Worm (Caenorhabditis elegans) whole organism, L4 larva: ENCODE data around the gene R10F2.5.
A peak's percentile ranks its signal among the peaks of the same experiment; 100 is the strongest.

Experiments
- F26F4.8 ChIP-seq: fragments of 200-800 bp; sonication (Bioruptor generic); conservative IDR thresholded peaks from 2 replicates; pipeline ENCODE4 v1.3.6; 2022; ENCODE audit warnings: missing genetic modification characterization, missing compliant biosample characterization
- F37D6.2 ChIP-seq: sonication (generic microtip); optimal IDR thresholded peaks from 2 replicates; lab custom pipeline; 2016; ENCODE audit warnings: mild to moderate bottlenecking, missing genetic modification characterization, missing compliant biosample characterization
- R02D3.7 ChIP-seq: fragments of 150-350 bp; sonication (generic microtip); optimal IDR thresholded peaks from 3 replicates; lab custom pipeline; 2014; ENCODE audit warnings: missing biosample characterization, missing genetic modification characterization
- Y48G9A.11 ChIP-seq: fragments of 200-800 bp; sonication (Bioruptor generic); IDR thresholded peaks from 2 replicates; pipeline ENCODE4 v1.3.6; 2022; ENCODE audit warnings: missing genetic modification reagents, missing genetic modification characterization, missing compliant biosample characterization
- Y5F2A.4 ChIP-seq: fragments of 200-800 bp; sonication (Bioruptor generic); optimal IDR thresholded peaks from 2 replicates; lab custom pipeline; 2018; ENCODE audit warnings: mild to moderate bottlenecking, missing genetic modification characterization, missing compliant biosample characterization
- ZK337.2 ChIP-seq: fragments of 200-800 bp; sonication (Bioruptor generic); IDR thresholded peaks from 2 replicates; pipeline ENCODE4 v1.3.6; 2022; ENCODE audit warnings: missing genetic modification reagents, missing genetic modification characterization, missing compliant biosample characterization
- ZK546.5 ChIP-seq, 2 experiments: sonication (generic microtip); optimal IDR thresholded peaks; 2 replicates each; lab custom pipeline; 2017; ENCODE audit warnings: missing biosample characterization in 2 of 2, missing genetic modification characterization in 2 of 2
- aly-2 ChIP-seq: sonication (generic microtip); optimal IDR thresholded peaks from 2 replicates; lab custom pipeline; 2018; ENCODE audit warnings: missing biosample characterization, missing genetic modification characterization
- ama-1 ChIP-seq: fragments of 150-350 bp; optimal IDR thresholded peaks from 2 replicates; lab custom pipeline; 2014; ENCODE audit warnings: inconsistent platforms, mixed read lengths
- attf-4 ChIP-seq: sonication (generic microtip); optimal IDR thresholded peaks from 3 replicates; lab custom pipeline; 2017; ENCODE audit warnings: missing biosample characterization, missing genetic modification characterization
- ceh-28 ChIP-seq: fragments of 150-350 bp; optimal IDR thresholded peaks from 2 replicates; lab custom pipeline; 2014; ENCODE audit warnings: missing biosample characterization, missing genetic modification reagents, missing genetic modification characterization
- ceh-44 ChIP-seq: fragments of 200-800 bp; sonication (Bioruptor generic); IDR thresholded peaks from 2 replicates; pipeline ENCODE4 v1.3.6; 2022; ENCODE audit warnings: missing genetic modification reagents, missing genetic modification characterization, missing compliant biosample characterization
- ceh-62 ChIP-seq: sonication (generic microtip); optimal IDR thresholded peaks from 2 replicates; lab custom pipeline; 2017; ENCODE audit warnings: missing biosample characterization, missing genetic modification characterization
- ctbp-1 ChIP-seq: fragments of 200-800 bp; sonication (Bioruptor generic); IDR thresholded peaks from 2 replicates; pipeline ENCODE4 v1.3.6; 2022; ENCODE audit warnings: missing genetic modification reagents, missing genetic modification characterization, missing compliant biosample characterization
- daf-8 ChIP-seq: fragments of 200-800 bp; sonication (Bioruptor generic); IDR thresholded peaks from 2 replicates; pipeline ENCODE4 v1.3.6; 2022; ENCODE audit warnings: missing genetic modification characterization, missing compliant biosample characterization
- dmd-6 ChIP-seq: fragments of 200-800 bp; sonication (Bioruptor generic); IDR thresholded peaks from 2 replicates; pipeline ENCODE4 v1.3.6; 2022; ENCODE audit warnings: missing genetic modification reagents, missing genetic modification characterization, missing compliant biosample characterization
- dmd-8 ChIP-seq: fragments of 200-800 bp; sonication (Bioruptor generic); IDR thresholded peaks from 2 replicates; pipeline ENCODE4 v1.3.6; 2022; ENCODE audit warnings: missing genetic modification characterization, missing compliant biosample characterization
- duxl-1 ChIP-seq: sonication (generic microtip); optimal IDR thresholded peaks from 2 replicates; lab custom pipeline; 2016; ENCODE audit warnings: mild to moderate bottlenecking, missing genetic modification characterization, moderate library complexity, missing compliant biosample characterization; ENCODE audit not compliant: poor library complexity
- dve-1 ChIP-seq: sonication (generic microtip); optimal IDR thresholded peaks from 2 replicates; lab custom pipeline; 2017; ENCODE audit warnings: antibody characterized with exemption, mild to moderate bottlenecking, missing genetic modification characterization, missing compliant biosample characterization; ENCODE audit not compliant: insufficient read depth
- egl-27 ChIP-seq: sonication (generic microtip); optimal IDR thresholded peaks from 3 replicates; lab custom pipeline; 2017; ENCODE audit warnings: missing biosample characterization, missing genetic modification reagents, missing genetic modification characterization
- egl-43 ChIP-seq: fragments of 200-800 bp; sonication (Bioruptor generic); IDR thresholded peaks from 2 replicates; pipeline ENCODE4 v1.3.6; 2022; ENCODE audit warnings: missing genetic modification reagents, missing genetic modification characterization, missing compliant biosample characterization
- fkh-10 ChIP-seq: fragments of 150-350 bp; optimal IDR thresholded peaks from 2 replicates; lab custom pipeline; 2014; ENCODE audit warnings: missing biosample characterization, missing genetic modification reagents, missing genetic modification characterization
- fos-1 ChIP-seq: fragments of 150-350 bp; optimal IDR thresholded peaks from 2 replicates; lab custom pipeline; 2014; ENCODE audit warnings: missing biosample characterization, missing genetic modification characterization
- gei-8 ChIP-seq: fragments of 200-800 bp; sonication (Bioruptor generic); optimal IDR thresholded peaks from 2 replicates; lab custom pipeline; 2018; ENCODE audit warnings: mild to moderate bottlenecking, missing genetic modification characterization, missing compliant biosample characterization
- hif-1 ChIP-seq, 2 experiments: sonication (generic microtip); optimal IDR thresholded peaks; 2 replicates each; lab custom pipeline; 2016 to 2017; ENCODE audit warnings: missing compliant biosample characterization in 2 of 2, missing genetic modification characterization in 2 of 2, missing genetic modification reagents in 2 of 2, missing genotype in 2 of 2, mild to moderate bottlenecking in 1 of 2
- hlh-11 ChIP-seq: fragments of 200-800 bp; sonication (Bioruptor generic); optimal IDR thresholded peaks from 2 replicates; lab custom pipeline; 2018; ENCODE audit warnings: mild to moderate bottlenecking, missing genetic modification characterization, missing compliant biosample characterization
- hlh-30 ChIP-seq: sonication (generic microtip); optimal IDR thresholded peaks from 2 replicates; lab custom pipeline; 2017; ENCODE audit warnings: antibody characterized with exemption, mild to moderate bottlenecking, missing genetic modification characterization, missing compliant biosample characterization; ENCODE audit not compliant: insufficient read depth
- hmg-1.1 ChIP-seq: fragments of 200-800 bp; sonication (Bioruptor generic); IDR thresholded peaks from 2 replicates; pipeline ENCODE4 v1.3.6; 2022; ENCODE audit warnings: missing genetic modification reagents, missing genetic modification characterization, missing compliant biosample characterization
- lin-13 ChIP-seq: fragments of 150-350 bp; optimal IDR thresholded peaks from 2 replicates; lab custom pipeline; 2014; ENCODE audit warnings: missing biosample characterization, missing genetic modification reagents, missing genetic modification characterization
- lin-29 ChIP-seq: fragments of 200-800 bp; sonication (Bioruptor generic); IDR thresholded peaks from 2 replicates; pipeline ENCODE4 v1.3.6; 2022; ENCODE audit warnings: missing genetic modification reagents, missing genetic modification characterization, missing compliant biosample characterization
- lin-39 ChIP-seq: fragments of 150-350 bp; optimal IDR thresholded peaks from 2 replicates; lab custom pipeline; 2014; ENCODE audit warnings: missing biosample characterization, missing genetic modification reagents, missing genetic modification characterization
- lsy-2 ChIP-seq, 2 experiments: fragments of 150-350 bp in 1 of 2; sonication (generic microtip) in 1 of 2; optimal IDR thresholded peaks; 2 replicates each; lab custom pipeline; 2014 to 2017; ENCODE audit warnings: missing biosample characterization in 2 of 2, missing genetic modification characterization in 2 of 2
- madf-5 ChIP-seq, 2 experiments: fragments of 200-800 bp; sonication (Bioruptor generic); IDR thresholded peaks; 2 replicates each; pipeline ENCODE4 v1.3.6; 2022; ENCODE audit warnings: missing compliant biosample characterization in 2 of 2, missing genetic modification characterization in 2 of 2
- mdl-1 ChIP-seq, 2 experiments: fragments of 150-350 bp in 1 of 2; sonication (generic microtip) in 1 of 2; optimal IDR thresholded peaks; 2 replicates each; lab custom pipeline; 2014 to 2017; ENCODE audit warnings: missing biosample characterization in 2 of 2, missing genetic modification characterization in 2 of 2
- mep-1 ChIP-seq: fragments of 150-350 bp; sonication (generic microtip); optimal IDR thresholded peaks from 3 replicates; lab custom pipeline; 2014; ENCODE audit warnings: missing biosample characterization, missing genetic modification characterization
- mxl-2 ChIP-seq: fragments of 200-800 bp; sonication (Bioruptor generic); conservative IDR thresholded peaks from 2 replicates; pipeline ENCODE4 v1.3.6; 2022; ENCODE audit warnings: missing genetic modification reagents, missing genetic modification characterization, missing compliant biosample characterization
- mxl-3 ChIP-seq: fragments of 200-800 bp; sonication (Bioruptor generic); optimal IDR thresholded peaks from 2 replicates; lab custom pipeline; 2018; ENCODE audit warnings: mild to moderate bottlenecking, missing genetic modification characterization, missing compliant biosample characterization
- nhr-102 ChIP-seq: sonication (generic microtip); optimal IDR thresholded peaks from 2 replicates; lab custom pipeline; 2016; ENCODE audit warnings: mild to moderate bottlenecking, missing genetic modification characterization, moderate library complexity, missing compliant biosample characterization
- nhr-11 ChIP-seq: fragments of 150-350 bp; optimal IDR thresholded peaks from 2 replicates; lab custom pipeline; 2014; ENCODE audit warnings: missing biosample characterization, missing genetic modification characterization
- nhr-111 ChIP-seq: fragments of 200-800 bp; sonication (Bioruptor generic); optimal IDR thresholded peaks from 2 replicates; lab custom pipeline; 2018; ENCODE audit warnings: mild to moderate bottlenecking, missing genetic modification characterization, missing compliant biosample characterization
- nhr-25 ChIP-seq: sonication (generic microtip); optimal IDR thresholded peaks from 2 replicates; lab custom pipeline; 2017; ENCODE audit warnings: missing genetic modification characterization, mild to moderate bottlenecking, missing compliant biosample characterization, antibody characterized with exemption, moderate library complexity, borderline replicate concordance; ENCODE audit not compliant: insufficient read depth
- nhr-28 ChIP-seq: fragments of 150-350 bp; optimal IDR thresholded peaks from 2 replicates; lab custom pipeline; 2014; ENCODE audit warnings: missing biosample characterization, missing genetic modification characterization
- nhr-77 ChIP-seq: fragments of 150-350 bp; optimal IDR thresholded peaks from 2 replicates; lab custom pipeline; 2014; ENCODE audit warnings: missing biosample characterization, missing genetic modification characterization
- php-3 ChIP-seq: fragments of 200-800 bp; sonication (Bioruptor generic); IDR thresholded peaks from 2 replicates; pipeline ENCODE4 v1.3.6; 2022; ENCODE audit warnings: missing genetic modification reagents, missing genetic modification characterization, missing compliant biosample characterization
- rbr-2 ChIP-seq: sonication (generic microtip); optimal IDR thresholded peaks from 2 replicates; lab custom pipeline; 2016; ENCODE audit warnings: missing genotype, missing genetic modification characterization, missing compliant biosample characterization
- sdz-12 ChIP-seq: fragments of 200-800 bp; sonication (Bioruptor generic); optimal IDR thresholded peaks from 2 replicates; lab custom pipeline; 2018; ENCODE audit warnings: mild to moderate bottlenecking, missing genetic modification characterization, missing compliant biosample characterization
- skn-1 ChIP-seq: fragments of 150-350 bp; optimal IDR thresholded peaks from 2 replicates; lab custom pipeline; 2014; ENCODE audit warnings: missing biosample characterization, missing genetic modification characterization
- snpc-1.2 ChIP-seq: fragments of 200-800 bp; sonication (Bioruptor generic); IDR thresholded peaks from 2 replicates; pipeline ENCODE4 v1.3.6; 2022; ENCODE audit warnings: missing genetic modification reagents, missing genetic modification characterization, missing compliant biosample characterization
- snpc-4 ChIP-seq: fragments of 150-350 bp; optimal IDR thresholded peaks from 2 replicates; lab custom pipeline; 2014; ENCODE audit warnings: missing biosample characterization, missing genetic modification characterization
- spr-3 ChIP-seq: fragments of 200-800 bp; sonication (Bioruptor generic); optimal IDR thresholded peaks from 2 replicates; lab custom pipeline; 2018; ENCODE audit warnings: mild to moderate bottlenecking, missing genetic modification characterization, missing compliant biosample characterization
- zfp-3 ChIP-seq: fragments of 200-800 bp; sonication (Bioruptor generic); conservative IDR thresholded peaks from 2 replicates; pipeline ENCODE4 v1.3.6; 2022; ENCODE audit warnings: missing genetic modification reagents, missing genetic modification characterization, missing compliant biosample characterization
- zip-2 ChIP-seq: fragments of 150-350 bp; optimal IDR thresholded peaks from 2 replicates; lab custom pipeline; 2014; ENCODE audit warnings: missing biosample characterization, missing genetic modification characterization

Gene R10F2.5

ce11 chrIII:2966462-2966861 is 41.9 kb upstream of the R10F2.5 start (continued):
- no peak for TF ChIP-seq attf-4 (tag; lab: Kevin White, UChicago)
- peak in 1 of 2 experiments; percentile 58 for TF ChIP-seq hif-1 (tag; optimal IDR thresholded peaks at IDR 0.05; lab: Kevin White, UChicago)
- peak; percentile 82 for TF ChIP-seq rbr-2 (tag; lab: Kevin White, UChicago)
- TF ChIP-seq ceh-28, result peak; percentile 31
- TF ChIP-seq dmd-6 (GFP tag; lab: Robert Waterston, UW), result peak; percentile 65; the same call in 1 of the 2 replicates
- TF ChIP-seq madf-5 (GFP tag; IDR thresholded peaks at IDR 0.05; lab: Robert Waterston, UW), result no peak
- no peak for TF ChIP-seq sdz-12 (GFP tag; lab: Kevin White, UChicago)
- TF ChIP-seq R02D3.7 (tag; lab: Kevin White, UChicago), result no peak
- TF ChIP-seq ceh-62 (tag; lab: Kevin White, UChicago), result no peak
- no peak for TF ChIP-seq lin-39 (tag; lab: Kevin White, UChicago)
- TF ChIP-seq ZK546.5 (tag; optimal IDR thresholded peaks at IDR 0.05; lab: Kevin White, UChicago), result no peak
- TF ChIP-seq Y48G9A.11, result no peak
- TF ChIP-seq php-3, result no peak
- no peak for TF ChIP-seq egl-43
- no peak for TF ChIP-seq ZK337.2 (GFP tag; lab: Robert Waterston, UW)
- TF ChIP-seq nhr-102, result no peak
- TF ChIP-seq hmg-1.1 (GFP tag; lab: Robert Waterston, UW), result peak; percentile 85
- no peak for TF ChIP-seq nhr-111 (GFP tag; lab: Kevin White, UChicago)
- TF ChIP-seq mxl-2 (GFP tag; lab: Robert Waterston, UW), result no peak
- no peak for TF ChIP-seq spr-3 (GFP tag; lab: Kevin White, UChicago)
- TF ChIP-seq skn-1 (tag; lab: Kevin White, UChicago), result no peak
- TF ChIP-seq nhr-25 (tag; lab: Kevin White, UChicago), result no peak
- no peak for TF ChIP-seq ceh-44 (GFP tag; lab: Robert Waterston, UW)
- TF ChIP-seq lin-13 (GFP tag; lab: Kevin White, UChicago), result peak; percentile 80
- TF ChIP-seq F26F4.8 (GFP tag; lab: Robert Waterston, UW), result no peak
- peak; percentile 53 for TF ChIP-seq dve-1 (tag; lab: Kevin White, UChicago)
- TF ChIP-seq nhr-77 (tag; lab: Kevin White, UChicago), result peak; percentile 20
- TF ChIP-seq snpc-1.2 (GFP tag; lab: Robert Waterston, UW), result no peak
- no peak for TF ChIP-seq fos-1 (tag; lab: Kevin White, UChicago)
- TF ChIP-seq egl-27 (tag; lab: Kevin White, UChicago), result no peak
- peak; percentile 96 for TF ChIP-seq hlh-30 (tag; lab: Kevin White, UChicago)
- TF ChIP-seq lsy-2 (tag; optimal IDR thresholded peaks at IDR 0.05; lab: Kevin White, UChicago), result peak; percentile 41 to 84
- TF ChIP-seq ctbp-1 (GFP tag; lab: Robert Waterston, UW), result peak; percentile 57; the same call in 1 of the 2 replicates
- TF ChIP-seq F37D6.2 (tag; lab: Kevin White, UChicago), result peak; percentile 44
- peak; percentile 63 for TF ChIP-seq fkh-10 (GFP tag; lab: Kevin White, UChicago)
- no peak for TF ChIP-seq dmd-8
- TF ChIP-seq lin-29 (GFP tag; lab: Robert Waterston, UW), result peak; percentile 45; the same call in 1 of the 2 replicates
- no peak for TF ChIP-seq aly-2 (tag; lab: Kevin White, UChicago)
- no peak for TF ChIP-seq ama-1 (lab: Kevin White, UChicago)
- TF ChIP-seq duxl-1, result no peak
- no peak for TF ChIP-seq daf-8 (GFP tag; lab: Robert Waterston, UW)
- peak; percentile 79 for TF ChIP-seq mep-1 (tag; lab: Kevin White, UChicago)
- peak; percentile 35 for TF ChIP-seq nhr-11
- TF ChIP-seq mxl-3 (GFP tag; lab: Kevin White, UChicago), result peak; percentile 31
- peak; percentile 89 for TF ChIP-seq hlh-11 (tag; lab: Kevin White, UChicago)
- TF ChIP-seq Y5F2A.4 (GFP tag; lab: Kevin White, UChicago), result no peak
- peak; percentile 43 for TF ChIP-seq nhr-28 (tag; lab: Kevin White, UChicago)
- no peak for TF ChIP-seq gei-8
- peak; percentile 1 to 80 for TF ChIP-seq mdl-1 (tag; optimal IDR thresholded peaks at IDR 0.05; lab: Kevin White, UChicago)
- TF ChIP-seq zip-2, result no peak
- TF ChIP-seq snpc-4 (tag; lab: Kevin White, UChicago), result no peak
- TF ChIP-seq zfp-3, result no peak
